Worm (Caenorhabditis elegans) whole organism, L3 larva: Measurements from ENCODE around the gene T02B11.6.

ENCODE experiments used
- eor-1 ChIP-seq, 2 experiments: fragments of 150-350 bp; optimal IDR thresholded peaks; 2 replicates each; lab custom pipeline; 2014 to 2018; ENCODE audit warnings: missing biosample characterization in 2 of 2, missing genetic modification characterization in 2 of 2
- mdl-1 ChIP-seq: fragments of 150-350 bp; optimal IDR thresholded peaks from 2 replicates; lab custom pipeline; 2014; ENCODE audit warnings: missing biosample characterization, missing genetic modification characterization

ce11 chrV:893437-894018 is 4.4 kb upstream of the T02B11.6 start, which contains the start of the genes srlf-23 and srlf-20:
- TF ChIP-seq mdl-1 (tag; lab: Kevin White, UChicago), result no peak
- no peak for TF ChIP-seq eor-1 (tag; optimal IDR thresholded peaks at IDR 0.05; lab: Kevin White, UChicago)
